Worm (Caenorhabditis elegans) whole organism, L2 larva: Measurements from ENCODE around the gene spin-2.

Experiments
- C34F6.9 ChIP-seq: fragments of 150-350 bp; optimal IDR thresholded peaks from 2 replicates; lab custom pipeline; 2014; ENCODE audit warnings: missing biosample characterization, missing genetic modification characterization
- F13H6.1 ChIP-seq: sonication (generic microtip); optimal IDR thresholded peaks from 2 replicates; lab custom pipeline; 2016; ENCODE audit warnings: missing genetic modification characterization, missing compliant biosample characterization
- R02D3.7 ChIP-seq: fragments of 150-350 bp; optimal IDR thresholded peaks from 2 replicates; lab custom pipeline; 2014; ENCODE audit warnings: missing biosample characterization, missing genetic modification characterization
- alr-1 ChIP-seq: fragments of 150-350 bp; optimal IDR thresholded peaks from 2 replicates; lab custom pipeline; 2014; ENCODE audit warnings: missing biosample characterization, missing genetic modification characterization
- aly-2 ChIP-seq: fragments of 150-350 bp; optimal IDR thresholded peaks from 2 replicates; lab custom pipeline; 2014; ENCODE audit warnings: missing biosample characterization, missing genetic modification characterization
- ama-1 ChIP-seq: fragments of 150-350 bp; optimal IDR thresholded peaks from 2 replicates; lab custom pipeline; 2018; ENCODE audit warnings: inconsistent platforms
- blmp-1 ChIP-seq: sonication (generic microtip); optimal IDR thresholded peaks from 2 replicates; lab custom pipeline; 2017; ENCODE audit warnings: missing genetic modification characterization, mild to moderate bottlenecking, missing compliant biosample characterization, antibody characterized with exemption, moderate library complexity; ENCODE audit not compliant: insufficient read depth
- ceh-16 ChIP-seq: fragments of 150-350 bp; optimal IDR thresholded peaks from 2 replicates; lab custom pipeline; 2014; ENCODE audit warnings: missing biosample characterization, missing genetic modification characterization
- ceh-82 ChIP-seq: fragments of 150-350 bp; optimal IDR thresholded peaks from 2 replicates; lab custom pipeline; 2014; ENCODE audit warnings: missing biosample characterization, missing genetic modification characterization
- crh-2 ChIP-seq: sonication (generic microtip); optimal IDR thresholded peaks from 2 replicates; lab custom pipeline; 2017; ENCODE audit warnings: missing biosample characterization, missing genetic modification characterization
- dmd-4 ChIP-seq: sonication (generic microtip); optimal IDR thresholded peaks from 2 replicates; lab custom pipeline; 2017; ENCODE audit warnings: missing biosample characterization, missing genetic modification characterization
- egl-27 ChIP-seq: sonication (generic microtip); optimal IDR thresholded peaks from 3 replicates; lab custom pipeline; 2017; ENCODE audit warnings: missing biosample characterization, missing genetic modification reagents, missing genetic modification characterization
- elt-1 ChIP-seq: fragments of 150-350 bp; optimal IDR thresholded peaks from 2 replicates; lab custom pipeline; 2014; ENCODE audit warnings: missing biosample characterization, missing genetic modification characterization
- elt-3 ChIP-seq: sonication (generic microtip); optimal IDR thresholded peaks from 2 replicates; lab custom pipeline; 2017; ENCODE audit warnings: missing biosample characterization, missing genetic modification characterization
- fos-1 ChIP-seq: fragments of 150-350 bp; optimal IDR thresholded peaks from 2 replicates; lab custom pipeline; 2014; ENCODE audit warnings: missing biosample characterization, missing genetic modification characterization
- gmeb-1 ChIP-seq: fragments of 150-350 bp; optimal IDR thresholded peaks from 2 replicates; lab custom pipeline; 2014; ENCODE audit warnings: missing biosample characterization, missing genetic modification characterization
- lin-13 ChIP-seq: fragments of 150-350 bp; optimal IDR thresholded peaks from 2 replicates; lab custom pipeline; 2014; ENCODE audit warnings: missing biosample characterization, missing genetic modification reagents, missing genetic modification characterization
- lsy-2 ChIP-seq, 2 experiments: fragments of 150-350 bp in 1 of 2; sonication (generic microtip) in 1 of 2; optimal IDR thresholded peaks; 2 replicates each; lab custom pipeline; 2014 to 2017; ENCODE audit warnings: missing biosample characterization in 2 of 2, missing genetic modification characterization in 2 of 2
- mdl-1 ChIP-seq, 2 experiments: fragments of 150-350 bp in 1 of 2; sonication (generic microtip) in 1 of 2; optimal IDR thresholded peaks; 2 replicates each; lab custom pipeline; 2017; ENCODE audit warnings: missing biosample characterization in 2 of 2, missing genetic modification characterization in 2 of 2
- nhr-129 ChIP-seq: fragments of 150-350 bp; optimal IDR thresholded peaks from 2 replicates; lab custom pipeline; 2014; ENCODE audit warnings: missing biosample characterization, missing genetic modification characterization
- nhr-21 ChIP-seq: fragments of 150-350 bp; optimal IDR thresholded peaks from 2 replicates; lab custom pipeline; 2014; ENCODE audit warnings: missing biosample characterization, missing genetic modification characterization
- nhr-25 ChIP-seq: fragments of 150-350 bp; sonication (generic microtip); optimal IDR thresholded peaks from 3 replicates; lab custom pipeline; 2014; ENCODE audit warnings: missing biosample characterization, missing genetic modification characterization
- nhr-6 ChIP-seq: fragments of 150-350 bp; optimal IDR thresholded peaks from 2 replicates; lab custom pipeline; 2014; ENCODE audit warnings: missing biosample characterization, missing genetic modification characterization
- nhr-77 ChIP-seq: fragments of 150-350 bp; optimal IDR thresholded peaks from 2 replicates; lab custom pipeline; 2014; ENCODE audit warnings: missing biosample characterization, missing genetic modification characterization
- sem-4 ChIP-seq: fragments of 150-350 bp; optimal IDR thresholded peaks from 2 replicates; lab custom pipeline; 2014; ENCODE audit warnings: missing biosample characterization, missing genetic modification reagents, missing genetic modification characterization
- sma-3 ChIP-seq: sonication (generic microtip); optimal IDR thresholded peaks from 2 replicates; lab custom pipeline; 2016; ENCODE audit warnings: missing genetic modification reagents, missing genetic modification characterization, missing compliant biosample characterization
- sma-9 ChIP-seq, 2 experiments: fragments of 150-350 bp in 1 of 2; sonication (generic microtip) in 1 of 2; optimal IDR thresholded peaks; 2 replicates each; lab custom pipeline; 2014 to 2016; ENCODE audit warnings: missing genetic modification characterization in 2 of 2, mild to moderate bottlenecking in 1 of 2, missing biosample characterization in 1 of 2, missing compliant biosample characterization in 1 of 2, missing genetic modification reagents in 1 of 2, moderate library complexity in 1 of 2
- unc-39 ChIP-seq: fragments of 150-350 bp; optimal IDR thresholded peaks from 2 replicates; lab custom pipeline; 2014; ENCODE audit warnings: missing biosample characterization, missing genetic modification characterization
- unc-55 ChIP-seq: fragments of 150-350 bp; sonication (generic microtip); optimal IDR thresholded peaks from 3 replicates; lab custom pipeline; 2014; ENCODE audit warnings: missing biosample characterization, missing genetic modification reagents, missing genetic modification characterization
- unc-62 ChIP-seq: fragments of 150-350 bp; optimal IDR thresholded peaks from 2 replicates; lab custom pipeline; 2014; ENCODE audit warnings: missing biosample characterization, missing genetic modification reagents, missing genetic modification characterization
- ztf-1 ChIP-seq: fragments of 200-800 bp; sonication (Bioruptor generic); conservative IDR thresholded peaks from 2 replicates; pipeline ENCODE4 v1.3.6; 2022; ENCODE audit warnings: missing genetic modification characterization, missing compliant biosample characterization
- ztf-4 ChIP-seq: fragments of 150-350 bp; optimal IDR thresholded peaks from 2 replicates; lab custom pipeline; 2014; ENCODE audit warnings: missing biosample characterization, missing genetic modification characterization

Gene spin-2

DNA sequence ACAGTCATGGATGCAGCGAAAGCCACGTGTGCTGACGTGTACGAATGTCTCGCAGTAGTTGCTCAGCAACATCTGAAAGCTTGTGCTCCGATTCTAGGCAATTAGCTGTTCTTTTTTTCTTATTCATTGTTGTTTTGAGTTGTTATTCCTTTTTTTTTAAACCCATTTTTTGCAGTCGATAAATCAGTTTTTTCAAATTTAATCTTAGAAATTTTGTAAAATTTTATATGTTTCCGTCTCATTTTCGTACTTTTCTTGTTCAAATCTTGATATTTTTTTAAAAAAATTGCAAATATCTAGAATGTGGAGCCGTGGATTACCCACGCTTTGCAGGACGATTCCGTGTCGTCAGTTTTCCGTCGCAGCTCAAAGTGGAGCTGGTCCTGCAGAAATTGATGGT lies 13.6 kb downstream of the spin-2 start, which contains the start of gene fask-1:
Gene fask-1, plus strand, starts transcription at position 301 of the 400 bp plus-strand sequence.
- TF ChIP-seq R02D3.7 (tag; lab: Kevin White, UChicago) (no peak), unc-55 (GFP tag; lab: Kevin White, UChicago) (no peak), elt-1 (tag; lab: Kevin White, UChicago) (no peak), nhr-77 (no peak), ztf-1 (GFP tag; lab: Robert Waterston, UW) (no peak), dmd-4 (no peak), nhr-6 (tag; lab: Kevin White, UChicago) (no peak), crh-2 (tag; lab: Kevin White, UChicago) (no peak), sma-3 (no peak), ztf-4 (tag; lab: Kevin White, UChicago) (no peak)

DNA sequence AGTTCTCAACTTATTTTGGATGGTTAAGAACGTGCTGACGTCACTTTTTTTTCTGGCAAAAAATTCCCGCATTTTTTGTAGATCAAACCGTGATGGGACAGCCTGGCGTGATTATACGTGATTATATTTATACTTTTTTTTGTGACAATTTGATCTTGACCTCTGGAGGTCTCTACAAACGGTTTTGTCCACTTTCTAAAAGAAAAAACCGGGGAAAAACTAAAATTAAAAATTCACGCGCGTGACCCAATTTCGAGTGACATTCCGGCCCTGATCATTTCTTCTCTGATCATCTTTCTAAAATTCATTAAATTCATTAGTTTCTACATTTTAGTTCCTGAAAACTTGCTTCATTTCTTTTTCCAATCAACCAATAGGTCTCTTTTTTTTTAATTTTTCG lies 18.1 kb downstream of the spin-2 start, which contains the start of gene rde-11:
Gene rde-11, plus strand, starts transcription at position 301 of the 400 bp plus-strand sequence.
- TF ChIP-seq C34F6.9 (tag; lab: Kevin White, UChicago) = no peak
- no peak for TF ChIP-seq nhr-6 (tag; lab: Kevin White, UChicago)
- TF ChIP-seq, all 48 proteins: peak for 0

DNA sequence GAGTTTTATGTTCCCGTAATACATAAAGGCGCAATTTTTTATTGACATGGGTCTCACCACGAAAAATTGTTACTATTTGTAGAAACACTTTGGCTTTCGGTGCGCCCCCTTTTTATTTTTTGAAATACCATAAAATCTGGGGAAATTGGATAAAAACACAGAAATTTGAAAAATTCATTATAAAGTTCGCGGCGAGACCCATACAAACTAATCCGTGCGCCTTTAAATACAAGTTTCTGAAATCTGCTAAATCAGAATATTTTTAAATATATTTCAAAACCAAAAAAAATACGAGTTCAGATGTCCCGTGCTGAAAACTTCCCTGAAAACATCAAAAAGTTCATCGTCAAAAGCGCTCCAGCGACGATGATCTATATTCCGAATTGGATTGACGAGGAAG lies 20.6 kb downstream of the spin-2 start, which contains the start of gene B0564.2:
Gene B0564.2, plus strand, starts transcription at position 301 of the 400 bp plus-strand sequence.
- TF ChIP-seq ceh-82 (tag; lab: Kevin White, UChicago) (no peak), F13H6.1 (tag; lab: Kevin White, UChicago) (no peak), ceh-16 (tag; lab: Kevin White, UChicago) (no peak), unc-62 (GFP tag; lab: Kevin White, UChicago) (no peak), sma-9 (GFP tag; optimal IDR thresholded peaks at IDR 0.05; lab: Kevin White, UChicago) (no peak), sma-9 (tag; optimal IDR thresholded peaks at IDR 0.05; lab: Kevin White, UChicago) (no peak), alr-1 (tag; lab: Kevin White, UChicago) (no peak), mdl-1 (tag; optimal IDR thresholded peaks at IDR 0.05; lab: Kevin White, UChicago) (no peak), lin-13 (GFP tag; lab: Kevin White, UChicago) (no peak), lsy-2 (tag; optimal IDR thresholded peaks at IDR 0.05; lab: Kevin White, UChicago) (no peak), unc-39 (tag; lab: Kevin White, UChicago) (no peak)

DNA sequence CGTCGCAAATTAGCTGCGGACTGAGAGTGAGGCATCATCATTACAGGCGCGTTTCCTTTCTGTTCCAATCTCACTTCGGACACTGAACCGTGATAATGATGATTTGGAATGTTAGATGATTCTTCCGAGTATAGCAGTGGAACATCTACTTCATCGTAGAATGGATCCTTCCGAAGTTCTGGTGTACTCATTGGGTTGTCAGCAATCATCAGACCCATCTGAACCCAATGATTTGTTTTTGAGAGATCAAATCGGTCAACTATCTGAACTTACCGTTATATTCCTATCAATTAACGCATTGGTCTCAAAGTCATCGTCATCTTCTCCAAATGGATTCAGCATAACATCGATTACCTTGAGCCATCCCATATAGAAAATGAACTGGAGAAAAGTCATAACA lies 21.6 kb downstream of the spin-2 start:
- TF ChIP-seq sem-4 (tag; lab: Kevin White, UChicago) (no peak), R02D3.7 (tag; lab: Kevin White, UChicago) (no peak), ama-1 (lab: Kevin White, UChicago) (no peak)

DNA sequence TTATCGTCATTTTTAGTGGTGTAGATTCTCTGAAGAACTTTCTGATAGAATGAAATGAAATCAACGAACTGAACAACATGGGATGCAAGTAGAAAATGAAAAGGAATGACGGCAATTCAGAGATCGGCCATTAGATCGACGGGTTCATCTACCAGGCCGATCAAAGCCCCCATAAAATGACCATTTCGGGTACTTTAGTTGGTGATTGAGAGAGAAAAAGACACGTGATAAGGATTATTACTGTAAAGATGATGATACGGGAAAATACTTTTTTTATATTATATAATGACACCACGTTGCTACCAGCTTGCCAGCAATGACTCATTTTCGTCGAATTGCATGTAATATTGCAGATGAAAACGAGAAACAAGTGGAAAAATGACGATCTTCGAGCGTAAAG lies 22.9 kb downstream of the spin-2 start, which contains the start of gene best-1:
Gene best-1, minus strand, starts transcription at position 29 of the 400 bp plus-strand sequence.
- TF ChIP-seq nhr-21 (peak; percentile 74), sem-4 (tag; lab: Kevin White, UChicago) (no peak), crh-2 (tag; lab: Kevin White, UChicago) (peak; percentile 26), elt-3 (tag; lab: Kevin White, UChicago) (no peak), nhr-77 (no peak), blmp-1 (peak; percentile 26), nhr-129 (tag; lab: Kevin White, UChicago) (peak; percentile 5), sma-9 (GFP tag; optimal IDR thresholded peaks at IDR 0.05; lab: Kevin White, UChicago) (peak; percentile 82), sma-9 (tag; optimal IDR thresholded peaks at IDR 0.05; lab: Kevin White, UChicago) (no peak), sma-3 (peak; percentile 56)

DNA sequence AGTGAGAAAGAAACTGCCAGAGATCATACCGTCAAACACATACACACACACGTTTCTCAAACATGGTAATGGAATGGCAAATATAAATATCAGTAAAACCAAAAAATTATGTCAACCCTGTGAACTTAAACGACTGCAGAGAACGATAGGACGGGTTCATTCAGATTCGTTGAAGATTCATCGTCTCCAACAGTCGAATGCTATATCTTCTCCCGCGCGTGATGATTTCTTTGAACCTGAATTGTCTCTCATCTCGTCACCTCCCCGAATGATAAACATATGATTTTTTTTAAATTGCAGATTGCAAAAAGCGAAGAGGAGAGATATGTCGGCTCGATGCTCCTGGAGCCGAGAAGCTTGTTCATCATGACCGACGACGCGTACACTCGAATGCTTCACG lies 24.1 kb downstream of the spin-2 start:
- no peak for TF ChIP-seq gmeb-1
- TF ChIP-seq fos-1 (tag; lab: Kevin White, UChicago) = peak; percentile 11
- no peak for TF ChIP-seq lsy-2 (tag; optimal IDR thresholded peaks at IDR 0.05; lab: Kevin White, UChicago)
- TF ChIP-seq nhr-25 (tag; lab: Kevin White, UChicago) = peak; percentile 11
- no peak for TF ChIP-seq elt-3 (tag; lab: Kevin White, UChicago)
- TF ChIP-seq nhr-129 (tag; lab: Kevin White, UChicago) = peak; percentile 55
- no peak for TF ChIP-seq ceh-82 (tag; lab: Kevin White, UChicago)
- no peak for TF ChIP-seq egl-27
- TF ChIP-seq nhr-21 = peak; percentile 57
- no peak for TF ChIP-seq aly-2 (tag; lab: Kevin White, UChicago)
- no peak for TF ChIP-seq F13H6.1 (tag; lab: Kevin White, UChicago)
